Fruit fly (Drosophila melanogaster) whole organism, prepupa: ENCODE data around the gene tfc.

Source experiments
- Blimp-1 ChIP-seq: fragments of 200-800 bp; sonication (Bioruptor generic); optimal IDR thresholded peaks from 3 replicates; lab custom pipeline; 2017; ENCODE audit warnings: missing biosample characterization, missing genetic modification characterization, mild to moderate bottlenecking, moderate library complexity, missing genetic modification reagents
- CG10631 ChIP-seq: fragments of 200-800 bp; sonication (Bioruptor generic); optimal IDR thresholded peaks from 2 replicates; lab custom pipeline; 2016; ENCODE audit warnings: missing biosample characterization, missing genetic modification characterization
- CG10669 ChIP-seq: fragments of 200-800 bp; sonication (Bioruptor generic); optimal IDR thresholded peaks from 3 replicates; lab custom pipeline; 2018; ENCODE audit warnings: missing biosample characterization, mild to moderate bottlenecking, missing genetic modification characterization, moderate library complexity
- CG11762 ChIP-seq: fragments of 200-800 bp; sonication (Bioruptor generic); optimal IDR thresholded peaks from 3 replicates; lab custom pipeline; 2016; ENCODE audit warnings: missing biosample characterization, missing genetic modification characterization; ENCODE audit not compliant: insufficient read depth
- CG11902 ChIP-seq: fragments of 200-800 bp; sonication (Bioruptor generic); optimal IDR thresholded peaks from 3 replicates; lab custom pipeline; 2016; ENCODE audit warnings: missing biosample characterization, missing genetic modification characterization
- CG15336 ChIP-seq: fragments of 200-800 bp; sonication (Bioruptor generic); IDR thresholded peaks from 2 replicates; pipeline ENCODE4 v1.3.6; 2022; ENCODE audit warnings: missing biosample characterization, missing genetic modification characterization
- CG1621 ChIP-seq: fragments of 200-800 bp; sonication (Bioruptor generic); optimal IDR thresholded peaks from 3 replicates; lab custom pipeline; 2018; ENCODE audit warnings: missing biosample characterization, mild to moderate bottlenecking, missing genetic modification characterization
- CG3032 ChIP-seq: fragments of 200-800 bp; optimal IDR thresholded peaks from 2 replicates; lab custom pipeline; 2019; ENCODE audit warnings: missing biosample characterization, mild to moderate bottlenecking, missing genetic modification characterization, moderate library complexity
- CG31627 ChIP-seq: fragments of 200-800 bp; sonication (Bioruptor generic); optimal IDR thresholded peaks from 3 replicates; lab custom pipeline; 2016; ENCODE audit warnings: missing biosample characterization, missing genetic modification characterization
- CG3919 ChIP-seq: fragments of 200-800 bp; sonication (Bioruptor generic); optimal IDR thresholded peaks from 3 replicates; lab custom pipeline; 2016; ENCODE audit warnings: missing biosample characterization, missing genetic modification characterization
- CG4318 ChIP-seq: fragments of 200-800 bp; sonication (Bioruptor generic); optimal IDR thresholded peaks from 3 replicates; lab custom pipeline; 2017; ENCODE audit warnings: missing biosample characterization, mild to moderate bottlenecking, missing genetic modification characterization
- CG6163 ChIP-seq: fragments of 200-800 bp; sonication (Bioruptor generic); IDR thresholded peaks from 3 replicates; pipeline ENCODE4 v1.3.6; 2022; ENCODE audit warnings: missing biosample characterization, missing genetic modification characterization
- CG6808 ChIP-seq: fragments of 200-800 bp; sonication (Bioruptor generic); optimal IDR thresholded peaks from 3 replicates; lab custom pipeline; 2017; ENCODE audit warnings: missing biosample characterization, missing genetic modification characterization, mild to moderate bottlenecking, moderate library complexity, missing genetic modification reagents
- CG6854 ChIP-seq: fragments of 200-800 bp; sonication (Bioruptor generic); optimal IDR thresholded peaks from 2 replicates; lab custom pipeline; 2017; ENCODE audit warnings: missing biosample characterization, mild to moderate bottlenecking, missing genetic modification characterization
- CG7368 ChIP-seq: fragments of 200-800 bp; sonication (Bioruptor generic); optimal IDR thresholded peaks from 3 replicates; lab custom pipeline; 2016; ENCODE audit warnings: missing biosample characterization, missing genetic modification characterization
- CG8119 ChIP-seq: fragments of 200-800 bp; sonication (Bioruptor generic); IDR thresholded peaks from 3 replicates; pipeline ENCODE4 v1.3.6; 2022; ENCODE audit warnings: missing biosample characterization, missing genetic modification characterization
- CG8632 ChIP-seq: fragments of 200-800 bp; sonication (Bioruptor generic); optimal IDR thresholded peaks from 3 replicates; lab custom pipeline; 2016; ENCODE audit warnings: missing biosample characterization, missing genetic modification characterization
- CG9139 ChIP-seq: fragments of 200-800 bp; sonication (Bioruptor generic); optimal IDR thresholded peaks from 3 replicates; lab custom pipeline; 2017; ENCODE audit warnings: missing biosample characterization, mild to moderate bottlenecking, missing genetic modification characterization
- Eip75B ChIP-seq: fragments of 200-800 bp; sonication (Bioruptor generic); optimal IDR thresholded peaks from 3 replicates; lab custom pipeline; 2016; ENCODE audit warnings: missing biosample characterization, missing genetic modification characterization
- Eip78C ChIP-seq: fragments of 200-800 bp; sonication (Bioruptor generic); peaks from one replicate; lab custom pipeline; 2016; ENCODE audit warnings: missing biosample characterization, missing genetic modification characterization
- Eip93F ChIP-seq: fragments of 200-800 bp; sonication (Bioruptor generic); optimal IDR thresholded peaks from 2 replicates; lab custom pipeline; 2016; ENCODE audit warnings: missing biosample characterization, mild to moderate bottlenecking, missing genetic modification characterization
- Ets21C ChIP-seq: fragments of 200-800 bp; sonication (Bioruptor generic); optimal IDR thresholded peaks from 3 replicates; lab custom pipeline; 2016; ENCODE audit warnings: missing biosample characterization, missing genetic modification characterization
- Gug ChIP-seq: fragments of 200-800 bp; sonication (Bioruptor generic); IDR thresholded peaks from 2 replicates; pipeline ENCODE4 v1.3.6; 2022; ENCODE audit warnings: missing biosample characterization, missing genetic modification characterization
- Hr38 ChIP-seq: sonication (Bioruptor generic); optimal IDR thresholded peaks from 2 replicates; lab custom pipeline; 2016; ENCODE audit warnings: missing biosample characterization, missing genetic modification characterization
- Hr39 ChIP-seq: fragments of 200-800 bp; sonication (Bioruptor generic); optimal IDR thresholded peaks from 2 replicates; lab custom pipeline; 2016; ENCODE audit warnings: missing biosample characterization, missing genetic modification characterization
- Hr4 ChIP-seq: fragments of 200-800 bp; sonication (Bioruptor generic); optimal IDR thresholded peaks from 3 replicates; lab custom pipeline; 2016; ENCODE audit warnings: missing biosample characterization, missing genetic modification characterization
- Lpt ChIP-seq: fragments of 200-800 bp; sonication (Bioruptor generic); optimal IDR thresholded peaks from 3 replicates; lab custom pipeline; 2016; ENCODE audit warnings: missing biosample characterization, missing genetic modification characterization
- Met ChIP-seq: fragments of 200-800 bp; sonication (Bioruptor generic); optimal IDR thresholded peaks from 3 replicates; lab custom pipeline; 2016; ENCODE audit warnings: missing biosample characterization, missing genetic modification characterization
- OdsH ChIP-seq: fragments of 200-800 bp; sonication (Bioruptor generic); optimal IDR thresholded peaks from 3 replicates; lab custom pipeline; 2016; ENCODE audit warnings: missing biosample characterization, missing genetic modification characterization
- Sox14 ChIP-seq: fragments of 200-800 bp; sonication (Bioruptor generic); optimal IDR thresholded peaks from 3 replicates; lab custom pipeline; 2016; ENCODE audit warnings: missing biosample characterization, missing genetic modification characterization
- Sox15 ChIP-seq: fragments of 200-800 bp; sonication (Bioruptor generic); optimal IDR thresholded peaks from 3 replicates; lab custom pipeline; 2016; ENCODE audit warnings: missing biosample characterization, missing genetic modification characterization
- achi ChIP-seq: fragments of 200-800 bp; sonication (Bioruptor generic); optimal IDR thresholded peaks from 3 replicates; lab custom pipeline; 2016; ENCODE audit warnings: missing biosample characterization, missing genetic modification characterization
- acj6 ChIP-seq: fragments of 200-800 bp; sonication (Bioruptor generic); optimal IDR thresholded peaks from 3 replicates; lab custom pipeline; 2016; ENCODE audit warnings: missing biosample characterization, missing genetic modification characterization
- cyc ChIP-seq: fragments of 200-800 bp; sonication (Bioruptor generic); optimal IDR thresholded peaks from 3 replicates; lab custom pipeline; 2016; ENCODE audit warnings: missing biosample characterization, missing genetic modification characterization
- dac ChIP-seq: fragments of 200-800 bp; sonication (Bioruptor generic); optimal IDR thresholded peaks from 2 replicates; lab custom pipeline; 2017; ENCODE audit warnings: missing biosample characterization, mild to moderate bottlenecking, missing genetic modification characterization
- dsx ChIP-seq: fragments of 200-800 bp; optimal IDR thresholded peaks from 3 replicates; lab custom pipeline; 2019; ENCODE audit warnings: missing biosample characterization, mild to moderate bottlenecking, missing genetic modification characterization, moderate library complexity; ENCODE audit not compliant: poor library complexity, severe bottlenecking
- eg ChIP-seq: fragments of 200-800 bp; sonication (Bioruptor generic); IDR thresholded peaks from 3 replicates; pipeline ENCODE4 v1.3.6; 2022; ENCODE audit warnings: missing biosample characterization, missing genetic modification characterization
- esn ChIP-seq: fragments of 200-800 bp; sonication (Bioruptor generic); optimal IDR thresholded peaks from 2 replicates; lab custom pipeline; 2016; ENCODE audit warnings: missing biosample characterization, mild to moderate bottlenecking, missing genetic modification characterization, moderate library complexity
- fd85E ChIP-seq: fragments of 200-800 bp; sonication (Bioruptor generic); optimal IDR thresholded peaks from 3 replicates; lab custom pipeline; 2016; ENCODE audit warnings: missing biosample characterization, missing genetic modification characterization
- fkh ChIP-seq: fragments of 200-800 bp; sonication (Bioruptor generic); optimal IDR thresholded peaks from 3 replicates; lab custom pipeline; 2017; ENCODE audit warnings: missing biosample characterization, mild to moderate bottlenecking, missing genetic modification characterization, moderate library complexity
- lz ChIP-seq: fragments of 200-800 bp; sonication (Bioruptor generic); optimal IDR thresholded peaks from 3 replicates; lab custom pipeline; 2016; ENCODE audit warnings: missing biosample characterization, missing genetic modification characterization
- net ChIP-seq: fragments of 200-800 bp; sonication (Bioruptor generic); optimal IDR thresholded peaks from 3 replicates; lab custom pipeline; 2016; ENCODE audit warnings: missing biosample characterization, missing genetic modification characterization
- pdm3 ChIP-seq: fragments of 200-800 bp; sonication (Bioruptor generic); optimal IDR thresholded peaks from 3 replicates; lab custom pipeline; 2016; ENCODE audit warnings: missing biosample characterization, missing genetic modification characterization
- ss ChIP-seq, 2 experiments: fragments of 200-800 bp; sonication (Bioruptor generic); optimal IDR thresholded peaks; 2 replicates in 1 of 2; 3 replicates in 1 of 2; lab custom pipeline; 2017 to 2018; ENCODE audit warnings: mild to moderate bottlenecking in 2 of 2, missing biosample characterization in 2 of 2, missing genetic modification characterization in 2 of 2, moderate library complexity in 1 of 2
- svp ChIP-seq: fragments of 200-800 bp; sonication (Bioruptor generic); peaks from one replicate; lab custom pipeline; 2016; ENCODE audit warnings: missing biosample characterization, missing genetic modification characterization
- vri ChIP-seq: fragments of 200-800 bp; sonication (Bioruptor generic); optimal IDR thresholded peaks from 3 replicates; lab custom pipeline; 2016; ENCODE audit warnings: missing biosample characterization, mild to moderate bottlenecking, missing genetic modification characterization

The tfc gene

dm6 chr3L:1294835-1295234, 38.6 kb downstream of the tfc start:
- no peak for TF ChIP-seq CG8119 (GFP tag; lab: Robert Waterston, UW)
- no peak for TF ChIP-seq CG6808 (GFP tag; lab: Kevin White, UChicago)
- TF ChIP-seq Hr38 (GFP tag; lab: Kevin White, UChicago): no peak
- TF ChIP-seq Lpt (GFP tag; lab: Kevin White, UChicago): no peak
- no peak for TF ChIP-seq CG10669 (GFP tag; lab: Kevin White, UChicago)
- no peak for TF ChIP-seq CG6163 (GFP tag; lab: Robert Waterston, UW)
- TF ChIP-seq CG7368 (GFP tag; lab: Kevin White, UChicago): no peak
- TF ChIP-seq CG8632 (GFP tag; lab: Kevin White, UChicago): no peak
- TF ChIP-seq CG10631 (GFP tag; lab: Kevin White, UChicago): no peak
- no peak for TF ChIP-seq ss (GFP tag; optimal IDR thresholded peaks at IDR 0.05; lab: Kevin White, UChicago)
- no peak for TF ChIP-seq acj6 (GFP tag; lab: Kevin White, UChicago)
- TF ChIP-seq cyc: no peak
- TF ChIP-seq Gug (GFP tag; lab: Robert Waterston, UW): no peak
- TF ChIP-seq lz (GFP tag; lab: Kevin White, UChicago): no peak
- TF ChIP-seq Sox15 (GFP tag; lab: Kevin White, UChicago): no peak
- no peak for TF ChIP-seq CG6854 (GFP tag; lab: Kevin White, UChicago)
- no peak for TF ChIP-seq dsx
- TF ChIP-seq dac (GFP tag; lab: Kevin White, UChicago): no peak
- TF ChIP-seq, all 60 proteins: peak for 0

DNA sequence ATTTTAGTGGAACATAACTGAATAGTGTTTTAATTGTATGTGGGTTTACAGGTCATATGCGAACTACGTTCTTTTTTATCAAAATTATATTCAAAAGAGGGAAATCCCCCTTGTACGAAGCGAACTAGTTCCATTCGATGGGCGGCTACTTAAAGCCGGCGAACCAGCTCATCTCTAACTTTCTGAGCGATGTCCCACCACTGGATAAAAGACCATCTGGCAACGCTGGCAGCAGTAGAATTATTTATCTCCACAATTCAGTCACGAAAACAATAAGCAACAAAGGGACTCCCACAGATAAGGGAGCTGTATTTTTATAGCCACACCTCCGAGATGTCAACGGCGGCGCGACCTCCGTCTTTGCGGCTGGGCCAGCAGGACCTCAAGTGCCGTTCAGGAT, 39.4 kb downstream of the tfc start, which contains the start of gene Rabex-5:
Rabex-5 (plus strand) TSS at position 221 of the 400 bp plus-strand sequence.
- TF ChIP-seq CG3919 (no peak), Blimp-1 (GFP tag; lab: Kevin White, UChicago) (no peak), Hr39 (peak; percentile 35), Hr38 (GFP tag; lab: Kevin White, UChicago) (no peak), CG31627 (peak; percentile 41), Lpt (GFP tag; lab: Kevin White, UChicago) (no peak), fkh (GFP tag; lab: Kevin White, UChicago) (no peak), CG11902 (GFP tag; lab: Kevin White, UChicago) (no peak), svp (peak; percentile 90), acj6 (GFP tag; lab: Kevin White, UChicago) (peak; percentile 12), Ets21C (GFP tag; lab: Kevin White, UChicago) (peak; percentile 13), CG6808 (GFP tag; lab: Kevin White, UChicago) (peak; percentile 43), CG8119 (GFP tag; lab: Robert Waterston, UW) (no peak), esn (GFP tag; lab: Kevin White, UChicago) (no peak), pdm3 (GFP tag; lab: Kevin White, UChicago) (no peak), Sox14 (GFP tag; lab: Kevin White, UChicago) (peak; percentile 75), CG15336 (0 out of 2 replicates have a peak, but pooled peaks have one; percentile 22), Hr4 (GFP tag; lab: Kevin White, UChicago) (no peak), fd85E (GFP tag; lab: Kevin White, UChicago) (no peak), eg (0 out of 3 replicates have a peak, but pooled peaks have one; percentile 16), cyc (peak; percentile 19)
- TF ChIP-seq, all 60 proteins: peak for 10

DNA sequence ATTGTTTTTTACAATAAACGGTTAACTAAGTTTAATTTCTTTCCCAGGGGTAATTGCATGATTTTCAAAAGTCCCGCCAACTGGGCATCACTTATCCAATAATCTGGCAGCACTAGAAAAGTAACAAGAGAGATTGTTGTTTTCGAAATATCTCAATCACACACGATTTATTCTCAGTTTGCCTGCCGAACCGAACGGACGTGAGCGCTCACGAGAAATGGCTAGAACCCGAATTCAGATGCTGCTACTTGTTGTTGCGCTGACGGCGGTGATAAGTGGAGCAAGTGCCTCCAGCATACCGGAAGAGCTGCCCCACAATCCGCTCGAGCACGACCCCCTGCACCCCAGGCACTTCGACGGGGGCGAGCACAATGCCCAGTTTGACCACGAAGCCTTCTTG, 42.3 kb downstream of the tfc start, which contains the start of gene scf:
scf (plus strand) TSS at position 164 of the 400 bp plus-strand sequence.
- TF ChIP-seq CG15336 (no peak; the same call in 1 of the 2 replicates), CG6854 (GFP tag; lab: Kevin White, UChicago) (no peak), CG3032 (tag; lab: Kevin White, UChicago) (no peak), cyc (no peak), Eip78C (GFP tag; lab: Kevin White, UChicago) (no peak), Sox14 (GFP tag; lab: Kevin White, UChicago) (peak; percentile 4), achi (GFP tag; lab: Kevin White, UChicago) (no peak), Eip93F (GFP tag; lab: Kevin White, UChicago) (no peak), Met (GFP tag; lab: Kevin White, UChicago) (no peak), eg (peak; percentile 38; the same call in 1 of the 3 replicates), Eip75B (GFP tag; lab: Kevin White, UChicago) (no peak), Sox15 (GFP tag; lab: Kevin White, UChicago) (no peak), CG1621 (tag; lab: Kevin White, UChicago) (peak; percentile 38), esn (GFP tag; lab: Kevin White, UChicago) (peak; percentile 16), dsx (no peak), CG9139 (GFP tag; lab: Kevin White, UChicago) (no peak), Gug (GFP tag; lab: Robert Waterston, UW) (no peak), CG6808 (GFP tag; lab: Kevin White, UChicago) (peak; percentile 100), net (GFP tag; lab: Kevin White, UChicago) (no peak), vri (GFP tag; lab: Kevin White, UChicago) (no peak), Blimp-1 (GFP tag; lab: Kevin White, UChicago) (no peak), CG31627 (no peak), CG4318 (GFP tag; lab: Kevin White, UChicago) (no peak), CG11762 (GFP tag; lab: Kevin White, UChicago) (no peak), Lpt (GFP tag; lab: Kevin White, UChicago) (no peak), OdsH (no peak), pdm3 (GFP tag; lab: Kevin White, UChicago) (no peak), svp (peak; percentile 90)
